In the genomic region with DNA sequence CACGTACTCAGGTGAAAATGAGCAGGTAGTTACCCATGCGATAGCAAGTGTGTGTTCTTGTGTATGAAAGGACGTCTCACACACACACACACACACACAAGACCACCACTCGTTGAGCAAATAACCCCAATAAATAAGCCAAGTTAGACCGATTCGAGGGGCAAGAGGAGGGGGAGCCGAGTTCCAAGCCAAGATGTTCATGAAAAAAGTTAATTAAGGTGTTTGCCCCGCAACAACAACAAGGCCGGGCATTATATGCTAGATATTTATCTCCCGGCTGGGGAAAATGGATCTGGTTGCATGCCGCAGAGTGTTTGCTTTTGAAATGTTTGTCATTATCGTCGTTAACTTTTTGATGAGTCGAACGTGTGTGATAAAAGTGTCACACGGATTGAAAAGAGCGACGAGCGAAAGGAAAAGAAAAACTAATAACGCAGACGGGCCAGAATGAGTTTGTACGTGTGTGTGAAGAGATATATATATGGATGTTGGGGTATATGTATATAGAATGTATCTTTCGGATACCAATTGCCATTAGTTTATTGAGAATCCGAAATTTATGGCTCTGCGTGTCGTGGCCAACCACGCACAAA, we compare ENCODE assay signal across 1 fruit fly cellular context.
A peak's percentile ranks its signal among the peaks of the same experiment; 100 is the strongest.
TF ChIP-seq lines count a peak whose summit lies in the region.

No protein-coding gene starts in this region.

TF ChIP-seq in whole organism, embryonic, 481 proteins besides CTCF, POLR2A, EP300 and RAD21 (continued from another document):
- TF ChIP-seq bab2 (GFP tag; optimal IDR thresholded peaks at IDR 0.05; lab: Kevin White, UChicago) (peak; percentile 12), sc (optimal IDR thresholded peaks at IDR 0.05; lab: Kevin White, UChicago) (no peak), sc (GFP tag; optimal IDR thresholded peaks at IDR 0.05; lab: Kevin White, UChicago) (peak; percentile 21), CG9727 (GFP tag; optimal IDR thresholded peaks at IDR 0.05; lab: Kevin White, UChicago) (peak; percentile 31), HLH54F (GFP tag; optimal IDR thresholded peaks at IDR 0.05; lab: Kevin White, UChicago) (no peak), oc (tag; optimal IDR thresholded peaks at IDR 0.05; lab: Kevin White, UChicago) (peak; percentile 10), Scr (GFP tag; IDR thresholded peaks at IDR 0.05; lab: Robert Waterston, UW; ENCODE audit: partially characterized antibody) (no peak), Kr (GFP tag; optimal IDR thresholded peaks at IDR 0.05; lab: Kevin White, UChicago) (peak; percentile 42), chm (GFP tag; IDR thresholded peaks at IDR 0.05; lab: Robert Waterston, UW) (no peak; the same call in 1 of the 2 replicates), CG4282 (GFP tag; optimal IDR thresholded peaks at IDR 0.05; lab: Kevin White, UChicago) (no peak), CG34224 (GFP tag; IDR thresholded peaks at IDR 0.05; lab: Robert Waterston, UW; ENCODE audit: partially characterized antibody) (no peak), br (optimal IDR thresholded peaks at IDR 0.05; lab: Kevin White, UChicago) (no peak), pho (GFP tag; optimal IDR thresholded peaks at IDR 0.05; lab: Kevin White, UChicago) (no peak), CG15601 (tag; optimal IDR thresholded peaks at IDR 0.05; lab: Kevin White, UChicago) (peak; percentile 20), CG4328 (GFP tag; optimal IDR thresholded peaks at IDR 0.05; lab: Kevin White, UChicago) (peak; percentile 5), CG18619 (GFP tag; optimal IDR thresholded peaks at IDR 0.05; lab: Kevin White, UChicago) (peak; percentile 28), tin (GFP tag; optimal IDR thresholded peaks at IDR 0.05; lab: Kevin White, UChicago) (no peak), h (optimal IDR thresholded peaks at IDR 0.05; lab: Kevin White, UChicago) (no peak), CG42726 (GFP tag; IDR thresholded peaks at IDR 0.05; lab: Robert Waterston, UW; ENCODE audit: partially characterized antibody) (no peak), CG13624 (GFP tag; optimal IDR thresholded peaks at IDR 0.05; lab: Kevin White, UChicago) (no peak), kni (GFP tag; optimal IDR thresholded peaks at IDR 0.05; lab: Kevin White, UChicago) (peak; percentile 98), CG6254 (GFP tag; optimal IDR thresholded peaks at IDR 0.05; lab: Kevin White, UChicago) (peak; percentile 46), CG15011 (GFP tag; optimal IDR thresholded peaks at IDR 0.05; lab: Kevin White, UChicago) (no peak), Vsx1 (GFP tag; optimal IDR thresholded peaks at IDR 0.05; lab: Kevin White, UChicago) (peak; percentile 64), CG4707 (GFP tag; optimal IDR thresholded peaks at IDR 0.05; lab: Kevin White, UChicago) (no peak), sob (GFP tag; IDR thresholded peaks at IDR 0.05; lab: Robert Waterston, UW) (no peak), crol (GFP tag; IDR thresholded peaks at IDR 0.05; lab: Robert Waterston, UW) (no peak), Dbx (GFP tag; IDR thresholded peaks at IDR 0.05; lab: Robert Waterston, UW) (no peak), Spps (tag; optimal IDR thresholded peaks at IDR 0.05; lab: Kevin White, UChicago) (peak; percentile 21), inv (GFP tag; IDR thresholded peaks at IDR 0.05; lab: Robert Waterston, UW; ENCODE audit: partially characterized antibody) (no peak), pros (GFP tag; optimal IDR thresholded peaks at IDR 0.05; lab: Kevin White, UChicago) (peak; percentile 74), CG4404 (GFP tag; IDR thresholded peaks at IDR 0.05; lab: Robert Waterston, UW) (no peak), zen (tag; optimal IDR thresholded peaks at IDR 0.05; lab: Kevin White, UChicago) (peak; percentile 60), CG31224 (GFP tag; IDR thresholded peaks at IDR 0.05; lab: Robert Waterston, UW) (no peak), CG7839 (tag; optimal IDR thresholded peaks at IDR 0.05; lab: Kevin White, UChicago) (no peak), CG16815 (GFP tag; optimal IDR thresholded peaks at IDR 0.05; lab: Kevin White, UChicago) (no peak), CG10565 (GFP tag; optimal IDR thresholded peaks at IDR 0.05; lab: Kevin White, UChicago) (no peak), Ptx1 (GFP tag; IDR thresholded peaks at IDR 0.05; lab: Robert Waterston, UW) (no peak), grn (GFP tag; optimal IDR thresholded peaks at IDR 0.05; lab: Kevin White, UChicago) (peak; percentile 94), CG4617 (GFP tag; optimal IDR thresholded peaks at IDR 0.05; lab: Kevin White, UChicago; ENCODE audit: borderline replicate concordance) (no peak), CG8924 (tag; optimal IDR thresholded peaks at IDR 0.05; lab: Kevin White, UChicago) (peak; percentile 11), tll (GFP tag; optimal IDR thresholded peaks at IDR 0.05; lab: Kevin White, UChicago) (peak in 1 of 2 experiments; percentile 85), sd (tag; optimal IDR thresholded peaks at IDR 0.05; lab: Kevin White, UChicago) (no peak), dmrt11E (tag; optimal IDR thresholded peaks at IDR 0.05; lab: Kevin White, UChicago) (peak; percentile 55), al (GFP tag; IDR thresholded peaks at IDR 0.05; lab: Robert Waterston, UW) (no peak), CG13894 (tag; optimal IDR thresholded peaks at IDR 0.05; lab: Kevin White, UChicago) (no peak), CG31441 (GFP tag; IDR thresholded peaks at IDR 0.05; lab: Robert Waterston, UW) (no peak), Adf1 (GFP tag; IDR thresholded peaks at IDR 0.05; lab: Robert Waterston, UW) (no peak), so (GFP tag; IDR thresholded peaks at IDR 0.05; lab: Robert Waterston, UW) (no peak), sens (GFP tag; lab: Kevin White, UChicago) (peak; percentile 82), CG2129 (GFP tag; IDR thresholded peaks at IDR 0.05; lab: Robert Waterston, UW; ENCODE audit: partially characterized antibody) (no peak), crp (GFP tag; optimal IDR thresholded peaks at IDR 0.05; lab: Kevin White, UChicago) (no peak), NC2α (GFP tag; optimal IDR thresholded peaks at IDR 0.05; lab: Kevin White, UChicago) (no peak), CG10321 (GFP tag; IDR thresholded peaks at IDR 0.05; lab: Robert Waterston, UW) (no peak), salm (tag; optimal IDR thresholded peaks at IDR 0.05; lab: Kevin White, UChicago) (peak; percentile 15), cg (GFP tag; optimal IDR thresholded peaks at IDR 0.05; lab: Kevin White, UChicago) (peak; percentile 66), vvl (GFP tag; IDR thresholded peaks at IDR 0.05; lab: Robert Waterston, UW) (no peak), fd102C (GFP tag; optimal IDR thresholded peaks at IDR 0.05; lab: Kevin White, UChicago) (peak; percentile 23), CG18262 (tag; optimal IDR thresholded peaks at IDR 0.05; lab: Kevin White, UChicago) (peak; percentile 33), CG11085 (GFP tag; IDR thresholded peaks at IDR 0.05; lab: Robert Waterston, UW) (no peak), CG1603 (tag; optimal IDR thresholded peaks at IDR 0.05; lab: Kevin White, UChicago) (peak; percentile 30), CG32532 (GFP tag; IDR thresholded peaks at IDR 0.05; lab: Robert Waterston, UW) (no peak), CG5245 (GFP tag; optimal IDR thresholded peaks at IDR 0.05; lab: Kevin White, UChicago) (no peak), CG4360 (GFP tag; IDR thresholded peaks at IDR 0.05; lab: Robert Waterston, UW) (peak; percentile 96), Asciz (GFP tag; optimal IDR thresholded peaks at IDR 0.05; lab: Kevin White, UChicago) (peak; percentile 13), CG6813 (GFP tag; optimal IDR thresholded peaks at IDR 0.05; lab: Kevin White, UChicago) (peak; percentile 29)
